Fruit fly (Drosophila melanogaster) whole organism, pupa: ENCODE data around the gene CG10031.

ENCODE experiments used
- CG10348 ChIP-seq: fragments of 200-800 bp; sonication (Bioruptor generic); IDR thresholded peaks from 2 replicates; pipeline ENCODE4 v1.3.6; 2022; ENCODE audit warnings: missing biosample characterization, missing genetic modification characterization
- CG12605 ChIP-seq: fragments of 200-800 bp; sonication (Bioruptor generic); IDR thresholded peaks from 2 replicates; pipeline ENCODE4 v1.3.6; 2022; ENCODE audit warnings: missing biosample characterization, missing genetic modification characterization
- CG14655 ChIP-seq: fragments of 200-800 bp; sonication (Bioruptor generic); optimal IDR thresholded peaks from 3 replicates; lab custom pipeline; 2017; ENCODE audit warnings: mild to moderate bottlenecking, missing biosample characterization, missing genetic modification reagents, missing genetic modification characterization
- CG15710 ChIP-seq: fragments of 200-800 bp; sonication (Bioruptor generic); optimal IDR thresholded peaks from 2 replicates; lab custom pipeline; 2018; ENCODE audit warnings: missing biosample characterization, mild to moderate bottlenecking, missing genetic modification characterization, moderate library complexity
- CG17806 ChIP-seq: fragments of 200-800 bp; sonication (Bioruptor generic); optimal IDR thresholded peaks from 2 replicates; lab custom pipeline; 2018; ENCODE audit warnings: missing biosample characterization, mild to moderate bottlenecking, missing genetic modification characterization, moderate library complexity
- CG8159 ChIP-seq: fragments of 200-800 bp; sonication (Bioruptor generic); optimal IDR thresholded peaks from 3 replicates; lab custom pipeline; 2018; ENCODE audit warnings: missing biosample characterization, mild to moderate bottlenecking, missing genetic modification characterization, moderate library complexity
- CG9948 ChIP-seq: fragments of 200-800 bp; sonication (Bioruptor generic); optimal IDR thresholded peaks from 2 replicates; lab custom pipeline; 2018; ENCODE audit warnings: missing biosample characterization, mild to moderate bottlenecking, missing genetic modification characterization, moderate library complexity
- EcR ChIP-seq: fragments of 200-800 bp; sonication (Bioruptor generic); optimal IDR thresholded peaks from 3 replicates; lab custom pipeline; 2019; ENCODE audit warnings: missing biosample characterization, missing genetic modification characterization, mild to moderate bottlenecking, moderate library complexity, missing genetic modification reagents
- rn ChIP-seq: fragments of 200-800 bp; sonication (Bioruptor generic); IDR thresholded peaks from 2 replicates; pipeline ENCODE4 v1.3.6; 2022; ENCODE audit warnings: missing biosample characterization, missing genetic modification characterization

DNA sequence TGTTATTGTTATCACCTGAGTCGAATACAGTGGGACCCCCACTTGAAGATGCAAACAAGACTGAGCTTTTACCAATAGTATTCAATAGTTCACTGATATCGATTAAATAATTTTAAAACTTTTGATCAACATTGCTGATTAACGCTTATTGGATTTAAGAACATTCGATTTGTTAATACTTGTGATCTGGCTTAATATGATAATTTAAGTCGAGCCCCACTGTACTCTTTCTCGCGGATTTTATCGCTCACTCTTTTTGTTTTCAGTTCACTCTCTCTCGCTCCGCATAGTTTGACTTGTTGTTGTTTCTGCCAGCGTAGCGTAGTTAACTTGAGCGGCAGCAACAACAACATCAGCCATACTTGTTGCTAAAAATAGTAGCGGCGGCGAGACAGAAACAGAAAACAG is 43.2 kb downstream of the CG10031 start:
- TF ChIP-seq rn (peak; percentile 97), CG12605 (GFP tag; lab: Robert Waterston, UW) (peak; percentile 98), CG14655 (peak; percentile 98), CG9948 (tag; lab: Kevin White, UChicago) (peak; percentile 98), CG8159 (peak; percentile 98), CG15710 (tag; lab: Kevin White, UChicago) (peak; percentile 98), EcR (peak; percentile 68), CG10348 (peak; percentile 91), CG17806 (tag; lab: Kevin White, UChicago) (peak; percentile 98)
